Fruit fly (Drosophila melanogaster): ENCODE results near the gene rtp.
A peak's percentile ranks its signal among the peaks of the same experiment; 100 is the strongest.

The rtp gene

dm6 chr3R:5198302-5198701, 38.8 kb downstream of the rtp start (continued):
- TF ChIP-seq Ada2b (GFP tag; IDR thresholded peaks at IDR 0.05), result peak; percentile 62; the same call in 1 of the 2 replicates
- peak; percentile 37 for TF ChIP-seq Bdp1 (GFP tag; optimal IDR thresholded peaks at IDR 0.05)
- peak; percentile 70 for TF ChIP-seq org-1 (GFP tag; optimal IDR thresholded peaks at IDR 0.05)
- TF ChIP-seq dmrt99B (tag; optimal IDR thresholded peaks at IDR 0.05), result peak; percentile 73
- TF ChIP-seq CG31441 (GFP tag; IDR thresholded peaks at IDR 0.05), result 0 out of 2 replicates have a peak, but pooled peaks have one; percentile 30
- TF ChIP-seq CG15269 (tag; optimal IDR thresholded peaks at IDR 0.05), result peak; percentile 67
- no peak for TF ChIP-seq CG4707 (GFP tag; optimal IDR thresholded peaks at IDR 0.05)
- peak; percentile 62 for TF ChIP-seq CG12659 (GFP tag; optimal IDR thresholded peaks at IDR 0.05)
- no peak for TF ChIP-seq CG10431 (GFP tag; optimal IDR thresholded peaks at IDR 0.05)
- peak; percentile 62 for TF ChIP-seq Dip3 (GFP tag; optimal IDR thresholded peaks at IDR 0.05)
- peak; percentile 41; the same call in 1 of the 4 replicates for TF ChIP-seq Gug (GFP tag; IDR thresholded peaks at IDR 0.05)
- TF ChIP-seq CG30403 (GFP tag; optimal IDR thresholded peaks at IDR 0.05), result peak; percentile 56
- TF ChIP-seq sd (tag; optimal IDR thresholded peaks at IDR 0.05), result peak; percentile 16
- TF ChIP-seq CG11695 (GFP tag; IDR thresholded peaks at IDR 0.05), result peak; percentile 64; the same call in 1 of the 3 replicates
- TF ChIP-seq Hr78 (GFP tag; optimal IDR thresholded peaks at IDR 0.05), result no peak
- no peak for TF ChIP-seq Lhr (GFP tag; optimal IDR thresholded peaks at IDR 0.05)
- TF ChIP-seq Fer2 (tag; optimal IDR thresholded peaks at IDR 0.05), result no peak
- TF ChIP-seq NC2β (GFP tag; optimal IDR thresholded peaks at IDR 0.05), result peak; percentile 22
- TF ChIP-seq nmo (GFP tag; optimal IDR thresholded peaks at IDR 0.05), result peak; percentile 31
- TF ChIP-seq CG12744 (GFP tag; optimal IDR thresholded peaks at IDR 0.05), result peak; percentile 2
- TF ChIP-seq dysf (GFP tag; IDR thresholded peaks at IDR 0.05), result peak; percentile 80
- peak; percentile 61 for TF ChIP-seq PHDP (tag; optimal IDR thresholded peaks at IDR 0.05)
- no peak for TF ChIP-seq CG8281 (tag; optimal IDR thresholded peaks at IDR 0.05)
- TF ChIP-seq CoRest (tag; optimal IDR thresholded peaks at IDR 0.05), result peak; percentile 48
- TF ChIP-seq gt (GFP tag; IDR thresholded peaks at IDR 0.05), result no peak
- TF ChIP-seq CG17328 (GFP tag; IDR thresholded peaks at IDR 0.05), result peak; percentile 41; the same call in 1 of the 2 replicates
- peak; percentile 41 for TF ChIP-seq CG10543 (GFP tag; optimal IDR thresholded peaks at IDR 0.05)
- TF ChIP-seq CG12299 (tag; optimal IDR thresholded peaks at IDR 0.05), result peak; percentile 18
- peak; percentile 31 to 61 for TF ChIP-seq Hr51 (GFP tag; optimal IDR thresholded peaks at IDR 0.05)
- no peak for TF ChIP-seq Scr (GFP tag; IDR thresholded peaks at IDR 0.05; ENCODE audit: partially characterized antibody)
- TF ChIP-seq cwo (GFP tag; optimal IDR thresholded peaks at IDR 0.05), result peak; percentile 68
- TF ChIP-seq grau (tag; optimal IDR thresholded peaks at IDR 0.05), result peak; percentile 65
- peak; percentile 90 for TF ChIP-seq Med (GFP tag)
- TF ChIP-seq tio (GFP tag; optimal IDR thresholded peaks at IDR 0.05), result peak; percentile 56
- peak; percentile 6 for TF ChIP-seq CG12942 (GFP tag; optimal IDR thresholded peaks at IDR 0.05)
- TF ChIP-seq D19B (GFP tag; optimal IDR thresholded peaks at IDR 0.05), result peak; percentile 27
- peak; percentile 41 for TF ChIP-seq pnt (GFP tag; optimal IDR thresholded peaks at IDR 0.05)
- TF ChIP-seq E2f2 (GFP tag; IDR thresholded peaks at IDR 0.05), result peak; percentile 21; the same call in 1 of the 2 replicates
- peak; percentile 30 for TF ChIP-seq CG16863 (GFP tag; optimal IDR thresholded peaks at IDR 0.05)
- TF ChIP-seq gem (tag; optimal IDR thresholded peaks at IDR 0.05), result peak; percentile 60
- peak; percentile 63 for TF ChIP-seq pho (GFP tag; optimal IDR thresholded peaks at IDR 0.05)
- TF ChIP-seq Deaf1 (tag; optimal IDR thresholded peaks at IDR 0.05), result peak; percentile 96
- TF ChIP-seq Drgx (GFP tag; IDR thresholded peaks at IDR 0.05), result peak; percentile 48; the same call in 1 of the 2 replicates
- no peak for TF ChIP-seq CG14050 (GFP tag; IDR thresholded peaks at IDR 0.05)
- no peak for TF ChIP-seq bsh (GFP tag; optimal IDR thresholded peaks at IDR 0.05)
- no peak for TF ChIP-seq CG1602 (GFP tag; optimal IDR thresholded peaks at IDR 0.05)
- peak; percentile 48 for TF ChIP-seq CG13775 (GFP tag; optimal IDR thresholded peaks at IDR 0.05)
- no peak for TF ChIP-seq Atf3 (GFP tag; optimal IDR thresholded peaks at IDR 0.05)
- no peak for TF ChIP-seq CG14965 (GFP tag; optimal IDR thresholded peaks at IDR 0.05; ENCODE audit: borderline replicate concordance)
